Worm (Caenorhabditis elegans) whole organism, midembryonic: ENCODE results near the gene Y47D7A.6.

ENCODE experiments used
- tab-1 ChIP-seq: fragments of 200-800 bp; sonication (Bioruptor generic); IDR thresholded peaks from 2 replicates; pipeline ENCODE4 v1.3.6; 2022; ENCODE audit warnings: missing genetic modification characterization, missing compliant biosample characterization
- ztf-23 ChIP-seq: fragments of 200-800 bp; sonication (Bioruptor generic); IDR thresholded peaks from 2 replicates; pipeline ENCODE4 v1.3.6; 2022; ENCODE audit warnings: missing genetic modification reagents, missing genetic modification characterization, missing compliant biosample characterization

DNA sequence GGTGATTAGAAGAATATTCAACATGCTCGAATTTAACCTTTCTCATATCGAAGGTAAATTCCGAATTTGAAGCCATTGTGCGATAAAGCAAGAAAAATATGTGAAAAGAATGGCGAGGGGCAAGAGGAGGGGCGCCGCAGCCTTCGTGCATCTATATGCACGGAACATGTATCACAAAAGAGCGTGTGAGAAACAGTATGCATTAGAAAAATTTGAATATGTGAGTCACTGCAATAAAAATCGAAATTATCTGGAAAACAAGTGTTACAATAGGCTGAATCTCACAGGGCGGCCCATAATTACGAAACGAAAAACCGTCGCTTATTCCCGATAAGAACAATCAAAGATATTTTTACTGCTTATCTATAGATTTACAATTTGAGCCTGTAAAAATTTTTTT is 16.2 kb downstream of the Y47D7A.6 start, which contains the start of gene F13A2.5:
- TF ChIP-seq tab-1 (GFP tag; lab: Robert Waterston, UW), result no peak
- TF ChIP-seq ztf-23, result no peak
